Worm (Caenorhabditis elegans) whole organism, L4 larva: ENCODE results near the gene ceh-54.

Experiments
- D1046.2 ChIP-seq: fragments of 200-800 bp; sonication (Bioruptor generic); IDR thresholded peaks from 2 replicates; pipeline ENCODE4 v1.3.6; 2022; ENCODE audit warnings: missing genetic modification characterization, missing compliant biosample characterization
- F44E2.7 ChIP-seq: fragments of 200-800 bp; sonication (Bioruptor generic); IDR thresholded peaks from 2 replicates; pipeline ENCODE4 v2.1.2; 2022; ENCODE audit warnings: missing genetic modification characterization, missing compliant biosample characterization
- F49E8.2 ChIP-seq: sonication (generic microtip); optimal IDR thresholded peaks from 2 replicates; lab custom pipeline; 2016; ENCODE audit warnings: missing compliant biosample characterization, mild to moderate bottlenecking, missing genetic modification characterization, borderline replicate concordance
- T20F7.1 ChIP-seq: fragments of 200-800 bp; sonication (Bioruptor generic); optimal IDR thresholded peaks from 2 replicates; lab custom pipeline; 2018; ENCODE audit warnings: mild to moderate bottlenecking, missing genetic modification characterization, missing compliant biosample characterization
- T26A8.4 ChIP-seq: fragments of 200-800 bp; sonication (Bioruptor generic); IDR thresholded peaks from 2 replicates; pipeline ENCODE4 v1.3.6; 2022; ENCODE audit warnings: missing genetic modification characterization, missing compliant biosample characterization
- Y105C5A.15 ChIP-seq: fragments of 200-800 bp; sonication (Bioruptor generic); IDR thresholded peaks from 2 replicates; pipeline ENCODE4 v1.3.6; 2022; ENCODE audit warnings: missing genetic modification characterization, missing compliant biosample characterization
- Y48G9A.11 ChIP-seq: fragments of 200-800 bp; sonication (Bioruptor generic); IDR thresholded peaks from 2 replicates; pipeline ENCODE4 v1.3.6; 2022; ENCODE audit warnings: missing genetic modification reagents, missing genetic modification characterization, missing compliant biosample characterization
- aly-2 ChIP-seq: sonication (generic microtip); optimal IDR thresholded peaks from 2 replicates; lab custom pipeline; 2018; ENCODE audit warnings: missing biosample characterization, missing genetic modification characterization
- ceh-28 ChIP-seq: fragments of 150-350 bp; optimal IDR thresholded peaks from 2 replicates; lab custom pipeline; 2014; ENCODE audit warnings: missing biosample characterization, missing genetic modification reagents, missing genetic modification characterization
- ceh-44 ChIP-seq: fragments of 200-800 bp; sonication (Bioruptor generic); IDR thresholded peaks from 2 replicates; pipeline ENCODE4 v1.3.6; 2022; ENCODE audit warnings: missing genetic modification reagents, missing genetic modification characterization, missing compliant biosample characterization
- ceh-62 ChIP-seq: sonication (generic microtip); optimal IDR thresholded peaks from 2 replicates; lab custom pipeline; 2017; ENCODE audit warnings: missing biosample characterization, missing genetic modification characterization
- ctbp-1 ChIP-seq: fragments of 200-800 bp; sonication (Bioruptor generic); IDR thresholded peaks from 2 replicates; pipeline ENCODE4 v1.3.6; 2022; ENCODE audit warnings: missing genetic modification reagents, missing genetic modification characterization, missing compliant biosample characterization
- daf-16 ChIP-seq, 3 experiments: sonication (generic microtip); optimal IDR thresholded peaks; 2 replicates each; lab custom pipeline; 2016 to 2017; ENCODE audit warnings: missing genetic modification characterization in 3 of 3, missing genetic modification reagents in 3 of 3, mild to moderate bottlenecking in 2 of 3, missing compliant biosample characterization in 2 of 3, missing biosample characterization in 1 of 3, moderate library complexity in 1 of 3
- daf-19 ChIP-seq: fragments of 200-800 bp; sonication (Bioruptor generic); conservative IDR thresholded peaks from 2 replicates; pipeline ENCODE4 v1.3.6; 2022; ENCODE audit warnings: missing genetic modification characterization, missing compliant biosample characterization
- dmd-6 ChIP-seq: fragments of 200-800 bp; sonication (Bioruptor generic); IDR thresholded peaks from 2 replicates; pipeline ENCODE4 v1.3.6; 2022; ENCODE audit warnings: missing genetic modification reagents, missing genetic modification characterization, missing compliant biosample characterization
- dmd-8 ChIP-seq: fragments of 200-800 bp; sonication (Bioruptor generic); IDR thresholded peaks from 2 replicates; pipeline ENCODE4 v1.3.6; 2022; ENCODE audit warnings: missing genetic modification characterization, missing compliant biosample characterization
- dmd-9 ChIP-seq: fragments of 200-800 bp; sonication (Bioruptor generic); IDR thresholded peaks from 2 replicates; pipeline ENCODE4 v1.3.6; 2022; ENCODE audit warnings: missing genetic modification reagents, missing genetic modification characterization, missing compliant biosample characterization
- duxl-1 ChIP-seq: sonication (generic microtip); optimal IDR thresholded peaks from 2 replicates; lab custom pipeline; 2016; ENCODE audit warnings: mild to moderate bottlenecking, missing genetic modification characterization, moderate library complexity, missing compliant biosample characterization; ENCODE audit not compliant: poor library complexity
- egl-27 ChIP-seq: sonication (generic microtip); optimal IDR thresholded peaks from 3 replicates; lab custom pipeline; 2017; ENCODE audit warnings: missing biosample characterization, missing genetic modification reagents, missing genetic modification characterization
- gei-8 ChIP-seq: fragments of 200-800 bp; sonication (Bioruptor generic); optimal IDR thresholded peaks from 2 replicates; lab custom pipeline; 2018; ENCODE audit warnings: mild to moderate bottlenecking, missing genetic modification characterization, missing compliant biosample characterization
- hif-1 ChIP-seq, 2 experiments: sonication (generic microtip); optimal IDR thresholded peaks; 2 replicates each; lab custom pipeline; 2016 to 2017; ENCODE audit warnings: missing compliant biosample characterization in 2 of 2, missing genetic modification characterization in 2 of 2, missing genetic modification reagents in 2 of 2, missing genotype in 2 of 2, mild to moderate bottlenecking in 1 of 2
- hlh-11 ChIP-seq: fragments of 200-800 bp; sonication (Bioruptor generic); optimal IDR thresholded peaks from 2 replicates; lab custom pipeline; 2018; ENCODE audit warnings: mild to moderate bottlenecking, missing genetic modification characterization, missing compliant biosample characterization
- hlh-30 ChIP-seq: sonication (generic microtip); optimal IDR thresholded peaks from 2 replicates; lab custom pipeline; 2017; ENCODE audit warnings: antibody characterized with exemption, mild to moderate bottlenecking, missing genetic modification characterization, missing compliant biosample characterization; ENCODE audit not compliant: insufficient read depth
- hmg-1.1 ChIP-seq: fragments of 200-800 bp; sonication (Bioruptor generic); IDR thresholded peaks from 2 replicates; pipeline ENCODE4 v1.3.6; 2022; ENCODE audit warnings: missing genetic modification reagents, missing genetic modification characterization, missing compliant biosample characterization
- jun-1 ChIP-seq: fragments of 150-350 bp; optimal IDR thresholded peaks from 2 replicates; lab custom pipeline; 2014; ENCODE audit warnings: missing biosample characterization, missing genetic modification reagents, missing genetic modification characterization
- lim-7 ChIP-seq: fragments of 200-800 bp; sonication (Bioruptor generic); IDR thresholded peaks from 2 replicates; pipeline ENCODE4 v1.3.6; 2022; ENCODE audit warnings: missing genetic modification characterization, missing compliant biosample characterization
- lin-1 ChIP-seq: fragments of 200-800 bp; sonication (Bioruptor generic); IDR thresholded peaks from 2 replicates; pipeline ENCODE4 v1.3.6; 2022; ENCODE audit warnings: missing genetic modification reagents, missing genetic modification characterization, missing compliant biosample characterization
- lir-3 ChIP-seq: sonication (generic microtip); optimal IDR thresholded peaks from 2 replicates; lab custom pipeline; 2016; ENCODE audit warnings: mild to moderate bottlenecking, missing genetic modification characterization, missing compliant biosample characterization
- lsy-2 ChIP-seq, 2 experiments: fragments of 150-350 bp in 1 of 2; sonication (generic microtip) in 1 of 2; optimal IDR thresholded peaks; 2 replicates each; lab custom pipeline; 2014 to 2017; ENCODE audit warnings: missing biosample characterization in 2 of 2, missing genetic modification characterization in 2 of 2
- madf-5 ChIP-seq, 2 experiments: fragments of 200-800 bp; sonication (Bioruptor generic); IDR thresholded peaks; 2 replicates each; pipeline ENCODE4 v1.3.6; 2022; ENCODE audit warnings: missing compliant biosample characterization in 2 of 2, missing genetic modification characterization in 2 of 2
- madf-9 ChIP-seq: fragments of 200-800 bp; sonication (Bioruptor generic); conservative IDR thresholded peaks from 2 replicates; pipeline ENCODE4 v1.3.6; 2022; ENCODE audit warnings: missing genetic modification reagents, missing genetic modification characterization, missing compliant biosample characterization
- mdt-29 ChIP-seq: fragments of 200-800 bp; sonication (Bioruptor generic); IDR thresholded peaks from 2 replicates; pipeline ENCODE4 v1.3.6; 2022; ENCODE audit warnings: missing genetic modification reagents, missing genetic modification characterization, missing compliant biosample characterization
- mep-1 ChIP-seq: fragments of 150-350 bp; sonication (generic microtip); optimal IDR thresholded peaks from 3 replicates; lab custom pipeline; 2014; ENCODE audit warnings: missing biosample characterization, missing genetic modification characterization
- mes-2 ChIP-seq: sonication (generic microtip); optimal IDR thresholded peaks from 2 replicates; lab custom pipeline; 2016; ENCODE audit warnings: missing genotype, mild to moderate bottlenecking, missing genetic modification characterization, missing compliant biosample characterization; ENCODE audit not compliant: poor library complexity, severe bottlenecking
- mxl-2 ChIP-seq: fragments of 200-800 bp; sonication (Bioruptor generic); conservative IDR thresholded peaks from 2 replicates; pipeline ENCODE4 v1.3.6; 2022; ENCODE audit warnings: missing genetic modification reagents, missing genetic modification characterization, missing compliant biosample characterization
- nhr-25 ChIP-seq: sonication (generic microtip); optimal IDR thresholded peaks from 2 replicates; lab custom pipeline; 2017; ENCODE audit warnings: missing genetic modification characterization, mild to moderate bottlenecking, missing compliant biosample characterization, antibody characterized with exemption, moderate library complexity, borderline replicate concordance; ENCODE audit not compliant: insufficient read depth
- nhr-41 ChIP-seq: fragments of 200-800 bp; sonication (Bioruptor generic); IDR thresholded peaks from 2 replicates; pipeline ENCODE4 v1.3.6; 2022; ENCODE audit warnings: missing genetic modification reagents, missing genetic modification characterization, missing compliant biosample characterization
- nhr-42 ChIP-seq: fragments of 200-800 bp; sonication (Bioruptor generic); IDR thresholded peaks from 2 replicates; pipeline ENCODE4 v1.3.6; 2022; ENCODE audit warnings: missing genetic modification characterization, missing compliant biosample characterization
- nhr-48 ChIP-seq: sonication (generic microtip); optimal IDR thresholded peaks from 2 replicates; lab custom pipeline; 2016; ENCODE audit warnings: mild to moderate bottlenecking, missing genetic modification characterization, missing compliant biosample characterization
- nhr-76 ChIP-seq: fragments of 150-350 bp; optimal IDR thresholded peaks from 2 replicates; lab custom pipeline; 2014; ENCODE audit warnings: missing biosample characterization, missing genetic modification characterization
- nhr-77 ChIP-seq: fragments of 150-350 bp; optimal IDR thresholded peaks from 2 replicates; lab custom pipeline; 2014; ENCODE audit warnings: missing biosample characterization, missing genetic modification characterization
- php-3 ChIP-seq: fragments of 200-800 bp; sonication (Bioruptor generic); IDR thresholded peaks from 2 replicates; pipeline ENCODE4 v1.3.6; 2022; ENCODE audit warnings: missing genetic modification reagents, missing genetic modification characterization, missing compliant biosample characterization
- spr-1 ChIP-seq: sonication (generic microtip); optimal IDR thresholded peaks from 2 replicates; lab custom pipeline; 2016; ENCODE audit warnings: mild to moderate bottlenecking, missing genetic modification characterization, missing compliant biosample characterization
- spr-3 ChIP-seq: fragments of 200-800 bp; sonication (Bioruptor generic); optimal IDR thresholded peaks from 2 replicates; lab custom pipeline; 2018; ENCODE audit warnings: mild to moderate bottlenecking, missing genetic modification characterization, missing compliant biosample characterization
- tra-1 ChIP-seq: fragments of 200-800 bp; sonication (Bioruptor generic); IDR thresholded peaks from 2 replicates; pipeline ENCODE4 v1.3.6; 2022; ENCODE audit warnings: missing genetic modification reagents, missing genetic modification characterization, missing compliant biosample characterization
- unc-130 ChIP-seq: sonication (generic microtip); optimal IDR thresholded peaks from 2 replicates; lab custom pipeline; 2016; ENCODE audit warnings: missing genetic modification reagents, missing genetic modification characterization, missing compliant biosample characterization
- zfp-2 ChIP-seq: sonication (generic microtip); optimal IDR thresholded peaks from 2 replicates; lab custom pipeline; 2016; ENCODE audit warnings: mild to moderate bottlenecking, missing genetic modification characterization, missing compliant biosample characterization
- zip-11 ChIP-seq: fragments of 200-800 bp; sonication (Bioruptor generic); IDR thresholded peaks from 2 replicates; pipeline ENCODE4 v1.3.6; 2022; ENCODE audit warnings: missing genetic modification characterization, missing compliant biosample characterization

ceh-54 gene

DNA sequence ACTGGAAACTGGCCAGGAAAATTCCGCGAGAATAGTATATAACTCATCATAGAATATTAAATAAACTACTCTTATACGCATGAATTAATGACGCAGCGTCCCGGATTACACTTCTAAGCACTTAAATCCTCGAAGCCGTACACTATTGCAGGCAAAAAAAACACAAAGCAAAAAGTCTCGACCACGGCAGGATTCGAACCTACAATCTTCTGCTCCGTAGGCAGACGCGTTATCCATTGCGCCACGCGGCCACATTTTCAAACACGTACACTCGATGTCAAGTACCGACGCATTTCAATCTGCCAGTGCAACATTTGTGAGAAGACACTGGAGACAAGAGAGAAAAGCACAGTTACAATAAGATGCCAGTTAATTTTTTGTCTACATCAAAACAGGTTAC is 25.9 kb upstream of the ceh-54 start:
- TF ChIP-seq aly-2 (tag; lab: Kevin White, UChicago) (no peak), F49E8.2 (tag; lab: Kevin White, UChicago) (peak; percentile 3), daf-19 (GFP tag; lab: Robert Waterston, UW) (peak; percentile 74; the same call in 1 of the 2 replicates), lin-1 (peak; percentile 34; the same call in 1 of the 2 replicates), madf-9 (GFP tag; lab: Robert Waterston, UW) (peak; percentile 56), hlh-30 (tag; lab: Kevin White, UChicago) (peak; percentile 29), duxl-1 (tag; lab: Kevin White, UChicago) (peak; percentile 68), mxl-2 (GFP tag; lab: Robert Waterston, UW) (no peak), daf-16 (GFP tag; optimal IDR thresholded peaks at IDR 0.05; lab: Kevin White, UChicago) (peak; percentile 31 to 64), daf-16 (tag; optimal IDR thresholded peaks at IDR 0.05; lab: Kevin White, UChicago) (no peak), hmg-1.1 (GFP tag; lab: Robert Waterston, UW) (peak; percentile 73), Y48G9A.11 (GFP tag; lab: Robert Waterston, UW) (peak; percentile 61; the same call in 1 of the 2 replicates), mep-1 (tag; lab: Kevin White, UChicago) (peak; percentile 71), lir-3 (tag; lab: Kevin White, UChicago) (peak; percentile 68), mes-2 (peak; percentile 80), ceh-62 (tag; lab: Kevin White, UChicago) (no peak), nhr-42 (GFP tag; lab: Robert Waterston, UW) (peak; percentile 56; the same call in 1 of the 2 replicates), T20F7.1 (GFP tag; lab: Kevin White, UChicago) (peak; percentile 38), spr-3 (GFP tag; lab: Kevin White, UChicago) (peak; percentile 47), jun-1 (tag; lab: Kevin White, UChicago) (no peak), unc-130 (GFP tag; lab: Kevin White, UChicago) (peak; percentile 38), nhr-25 (tag; lab: Kevin White, UChicago) (peak; percentile 24), dmd-8 (0 out of 2 replicates have a peak, but pooled peaks have one; percentile 63), nhr-48 (peak; percentile 64), madf-5 (GFP tag; IDR thresholded peaks at IDR 0.05; lab: Robert Waterston, UW) (0 out of 4 replicates have a peak, but pooled peaks have one; percentile 26 to 71), ctbp-1 (GFP tag; lab: Robert Waterston, UW) (peak; percentile 61), F44E2.7 (GFP tag; lab: Robert Waterston, UW) (peak; percentile 62; the same call in 1 of the 2 replicates), dmd-6 (GFP tag; lab: Robert Waterston, UW) (peak; percentile 34; the same call in 1 of the 2 replicates), zfp-2 (tag; lab: Kevin White, UChicago) (peak; percentile 17), ceh-28 (no peak), hlh-11 (tag; lab: Kevin White, UChicago) (peak; percentile 55), php-3 (0 out of 2 replicates have a peak, but pooled peaks have one; percentile 36), D1046.2 (GFP tag; lab: Robert Waterston, UW) (peak; percentile 83; the same call in 1 of the 2 replicates), lsy-2 (tag; optimal IDR thresholded peaks at IDR 0.05; lab: Kevin White, UChicago) (peak in 1 of 2 experiments; percentile 37), zip-11 (GFP tag; lab: Robert Waterston, UW) (no peak), ceh-44 (GFP tag; lab: Robert Waterston, UW) (peak; percentile 76; the same call in 1 of the 2 replicates), nhr-41 (GFP tag; lab: Robert Waterston, UW) (peak; percentile 74; the same call in 1 of the 2 replicates), dmd-9 (GFP tag; lab: Robert Waterston, UW) (no peak), egl-27 (no peak), tra-1 (GFP tag; lab: Robert Waterston, UW) (no peak; the same call in 1 of the 2 replicates), nhr-76 (no peak), spr-1 (tag; lab: Kevin White, UChicago) (peak; percentile 26), lim-7 (GFP tag; lab: Robert Waterston, UW) (peak; percentile 83), gei-8 (GFP tag; lab: Kevin White, UChicago) (peak; percentile 43), nhr-77 (tag; lab: Kevin White, UChicago) (peak; percentile 25), mdt-29 (GFP tag; lab: Robert Waterston, UW) (peak; percentile 63; the same call in 1 of the 2 replicates), Y105C5A.15 (GFP tag; lab: Robert Waterston, UW) (peak; percentile 57; the same call in 1 of the 2 replicates), T26A8.4 (peak; percentile 75), hif-1 (tag; optimal IDR thresholded peaks at IDR 0.05; lab: Kevin White, UChicago) (peak; percentile 27 to 57)
